Worm (Caenorhabditis elegans) whole organism, L1 larva: ENCODE data around the gene C14A11.5.
A peak's percentile ranks its signal among the peaks of the same experiment; 100 is the strongest.

ENCODE experiments used
- C04F5.9 ChIP-seq: sonication (generic microtip); optimal IDR thresholded peaks from 2 replicates; lab custom pipeline; 2016; ENCODE audit warnings: missing genetic modification characterization, missing compliant biosample characterization
- F16B12.6 ChIP-seq: fragments of 150-350 bp; optimal IDR thresholded peaks from 2 replicates; lab custom pipeline; 2014; ENCODE audit warnings: missing biosample characterization, missing genetic modification characterization
- aha-1 ChIP-seq: fragments of 150-350 bp; optimal IDR thresholded peaks from 2 replicates; lab custom pipeline; 2014; ENCODE audit warnings: missing biosample characterization, missing genetic modification characterization
- alr-1 ChIP-seq: fragments of 200-800 bp; sonication (Bioruptor generic); optimal IDR thresholded peaks from 2 replicates; lab custom pipeline; 2018; ENCODE audit warnings: borderline replicate concordance, mild to moderate bottlenecking, missing genetic modification characterization, missing compliant biosample characterization
- aly-2 ChIP-seq: fragments of 150-350 bp; optimal IDR thresholded peaks from 2 replicates; lab custom pipeline; 2014; ENCODE audit warnings: missing biosample characterization, missing genetic modification characterization
- ama-1 ChIP-seq: fragments of 150-350 bp; optimal IDR thresholded peaks from 2 replicates; lab custom pipeline; 2014
- ceh-63 ChIP-seq: fragments of 200-800 bp; sonication (Bioruptor generic); optimal IDR thresholded peaks from 2 replicates; lab custom pipeline; 2018; ENCODE audit warnings: mild to moderate bottlenecking, missing genetic modification characterization, missing compliant biosample characterization
- ceh-8 ChIP-seq: fragments of 200-800 bp; sonication (Bioruptor generic); optimal IDR thresholded peaks from 2 replicates; lab custom pipeline; 2018; ENCODE audit warnings: mild to moderate bottlenecking, missing genetic modification characterization, moderate library complexity, missing compliant biosample characterization
- ceh-82 ChIP-seq, 3 experiments: fragments of 150-350 bp in 1 of 3; sonication (generic microtip) in 2 of 3; optimal IDR thresholded peaks; 2 replicates each; lab custom pipeline; 2014 to 2017; ENCODE audit warnings: missing biosample characterization in 3 of 3, missing genetic modification characterization in 3 of 3
- ceh-88 ChIP-seq: fragments of 200-800 bp; sonication (Bioruptor generic); IDR thresholded peaks from 2 replicates; pipeline ENCODE4 v1.3.6; 2022; ENCODE audit warnings: missing genetic modification characterization, missing compliant biosample characterization
- ceh-90 ChIP-seq: sonication (generic microtip); optimal IDR thresholded peaks from 2 replicates; lab custom pipeline; 2016; ENCODE audit warnings: missing genetic modification characterization, missing compliant biosample characterization
- dsc-1 ChIP-seq: sonication (generic microtip); optimal IDR thresholded peaks from 2 replicates; lab custom pipeline; 2016; ENCODE audit warnings: mild to moderate bottlenecking, missing genetic modification characterization, missing compliant biosample characterization
- efl-3 ChIP-seq: fragments of 200-800 bp; sonication (Bioruptor generic); optimal IDR thresholded peaks from 2 replicates; lab custom pipeline; 2018; ENCODE audit warnings: mild to moderate bottlenecking, missing genetic modification characterization, missing compliant biosample characterization
- egl-13 ChIP-seq: sonication (generic microtip); optimal IDR thresholded peaks from 2 replicates; lab custom pipeline; 2016; ENCODE audit warnings: missing genotype, missing genetic modification reagents, missing genetic modification characterization, missing compliant biosample characterization
- egl-27 ChIP-seq, 2 experiments: fragments of 150-350 bp in 1 of 2; sonication (generic microtip); optimal IDR thresholded peaks; 3 replicates each; lab custom pipeline; 2017 to 2018; ENCODE audit warnings: missing biosample characterization in 2 of 2, missing genetic modification characterization in 2 of 2, missing genetic modification reagents in 2 of 2
- elt-3 ChIP-seq, 6 experiments: fragments of 150-350 bp in 1 of 6; sonication (generic microtip); optimal IDR thresholded peaks; 2 replicates each; lab custom pipeline; 2017 to 2018; ENCODE audit warnings: missing biosample characterization in 6 of 6, missing genetic modification characterization in 6 of 6, inconsistent platforms in 1 of 6
- ets-5 ChIP-seq: fragments of 200-800 bp; sonication (Bioruptor generic); IDR thresholded peaks from 2 replicates; pipeline ENCODE4 v1.3.6; 2022; ENCODE audit warnings: missing genetic modification characterization, missing compliant biosample characterization
- fkh-10 ChIP-seq: sonication (generic microtip); optimal IDR thresholded peaks from 2 replicates; lab custom pipeline; 2017; ENCODE audit warnings: missing biosample characterization, missing genetic modification reagents, missing genetic modification characterization
- fkh-8 ChIP-seq: sonication (generic microtip); optimal IDR thresholded peaks from 2 replicates; lab custom pipeline; 2016; ENCODE audit warnings: mild to moderate bottlenecking, missing genetic modification characterization, missing compliant biosample characterization
- fos-1 ChIP-seq: fragments of 150-350 bp; optimal IDR thresholded peaks from 2 replicates; lab custom pipeline; 2014; ENCODE audit warnings: missing biosample characterization, missing genetic modification characterization
- hlh-17 ChIP-seq: fragments of 200-800 bp; sonication (Bioruptor generic); optimal IDR thresholded peaks from 2 replicates; lab custom pipeline; 2018; ENCODE audit warnings: missing genetic modification characterization, mild to moderate bottlenecking, missing compliant biosample characterization, moderate library complexity, borderline replicate concordance
- isw-1 ChIP-seq: fragments of 200-800 bp; sonication (Bioruptor generic); IDR thresholded peaks from 2 replicates; pipeline ENCODE4 v1.3.6; 2022; ENCODE audit warnings: missing genetic modification characterization, missing compliant biosample characterization
- jun-1 ChIP-seq: fragments of 150-350 bp; optimal IDR thresholded peaks from 2 replicates; lab custom pipeline; 2014; ENCODE audit warnings: missing biosample characterization, missing genetic modification reagents, missing genetic modification characterization
- lin-15B ChIP-seq: fragments of 150-350 bp; sonication (generic microtip); optimal IDR thresholded peaks from 3 replicates; lab custom pipeline; 2014; ENCODE audit warnings: missing biosample characterization, missing genetic modification characterization
- lin-35 ChIP-seq, 2 experiments: fragments of 150-350 bp; optimal IDR thresholded peaks; 2 replicates each; lab custom pipeline; 2014; ENCODE audit warnings: missing biosample characterization in 2 of 2, missing genetic modification characterization in 2 of 2, missing genetic modification reagents in 2 of 2
- lir-3 ChIP-seq: sonication (generic microtip); optimal IDR thresholded peaks from 2 replicates; lab custom pipeline; 2016; ENCODE audit warnings: mild to moderate bottlenecking, missing genetic modification characterization, moderate library complexity, missing compliant biosample characterization; ENCODE audit not compliant: poor library complexity
- mab-9 ChIP-seq: fragments of 200-800 bp; sonication (Bioruptor generic); IDR thresholded peaks from 2 replicates; pipeline ENCODE4 v1.3.6; 2022; ENCODE audit warnings: missing genetic modification reagents, missing genetic modification characterization, missing compliant biosample characterization
- mdl-1 ChIP-seq, 2 experiments: fragments of 150-350 bp; optimal IDR thresholded peaks; 2 replicates each; lab custom pipeline; 2014 to 2017; ENCODE audit warnings: missing biosample characterization in 2 of 2, missing genetic modification characterization in 2 of 2, inconsistent platforms in 1 of 2
- mep-1 ChIP-seq: fragments of 150-350 bp; optimal IDR thresholded peaks from 2 replicates; lab custom pipeline; 2014; ENCODE audit warnings: missing biosample characterization, missing genetic modification characterization
- nhr-12 ChIP-seq: sonication (generic microtip); optimal IDR thresholded peaks from 2 replicates; lab custom pipeline; 2017; ENCODE audit warnings: missing biosample characterization, missing genetic modification characterization
- nhr-19 ChIP-seq: fragments of 200-800 bp; sonication (Bioruptor generic); conservative IDR thresholded peaks from 2 replicates; pipeline ENCODE4 v1.3.6; 2022; ENCODE audit warnings: missing genetic modification characterization, missing compliant biosample characterization
- nhr-47 ChIP-seq: sonication (generic microtip); optimal IDR thresholded peaks from 2 replicates; lab custom pipeline; 2016; ENCODE audit warnings: mild to moderate bottlenecking, missing genetic modification characterization, moderate library complexity, missing compliant biosample characterization
- nhr-71 ChIP-seq: sonication (generic microtip); optimal IDR thresholded peaks from 2 replicates; lab custom pipeline; 2016; ENCODE audit warnings: mild to moderate bottlenecking, missing genetic modification characterization, moderate library complexity, missing compliant biosample characterization
- nhr-76 ChIP-seq: sonication (generic microtip); optimal IDR thresholded peaks from 2 replicates; lab custom pipeline; 2017; ENCODE audit warnings: missing biosample characterization, missing genetic modification characterization
- nhr-84 ChIP-seq: sonication (generic microtip); optimal IDR thresholded peaks from 2 replicates; lab custom pipeline; 2017; ENCODE audit warnings: missing biosample characterization, missing genetic modification characterization
- nhr-85 ChIP-seq: sonication (generic microtip); peaks from one replicate; lab custom pipeline; 2016; ENCODE audit warnings: missing genetic modification characterization, inconsistent platforms, missing compliant biosample characterization
- skn-1 ChIP-seq: fragments of 150-350 bp; optimal IDR thresholded peaks from 2 replicates; lab custom pipeline; 2014; ENCODE audit warnings: missing biosample characterization, missing genetic modification characterization
- snpc-4 ChIP-seq: fragments of 150-350 bp; optimal IDR thresholded peaks from 2 replicates; lab custom pipeline; 2014; ENCODE audit warnings: missing biosample characterization, missing genetic modification characterization
- snu-23 ChIP-seq: sonication (generic microtip); optimal IDR thresholded peaks from 2 replicates; lab custom pipeline; 2016; ENCODE audit warnings: missing genetic modification characterization, missing compliant biosample characterization
- sox-4 ChIP-seq: sonication (generic microtip); optimal IDR thresholded peaks from 2 replicates; lab custom pipeline; 2016; ENCODE audit warnings: missing genetic modification characterization, missing compliant biosample characterization
- sptf-1 ChIP-seq: fragments of 150-350 bp; optimal IDR thresholded peaks from 2 replicates; lab custom pipeline; 2014; ENCODE audit warnings: missing biosample characterization, missing genetic modification characterization
- sup-37 ChIP-seq: fragments of 200-800 bp; sonication (Bioruptor generic); optimal IDR thresholded peaks from 2 replicates; lab custom pipeline; 2018; ENCODE audit warnings: mild to moderate bottlenecking, missing genetic modification characterization, missing compliant biosample characterization
- swsn-7 ChIP-seq: sonication (generic microtip); optimal IDR thresholded peaks from 2 replicates; lab custom pipeline; 2016; ENCODE audit warnings: missing genetic modification characterization, missing compliant biosample characterization
- tbx-2 ChIP-seq: sonication (generic microtip); optimal IDR thresholded peaks from 2 replicates; lab custom pipeline; 2016; ENCODE audit warnings: missing genetic modification characterization, missing compliant biosample characterization
- unc-130 ChIP-seq: fragments of 150-350 bp; optimal IDR thresholded peaks from 2 replicates; lab custom pipeline; 2017; ENCODE audit warnings: missing biosample characterization, missing genetic modification characterization, inconsistent platforms
- unc-86 ChIP-seq: sonication (generic microtip); optimal IDR thresholded peaks from 2 replicates; lab custom pipeline; 2016; ENCODE audit warnings: missing genetic modification characterization, missing compliant biosample characterization
- unc-98 ChIP-seq: fragments of 200-800 bp; sonication (Bioruptor generic); IDR thresholded peaks from 2 replicates; pipeline ENCODE4 v1.3.6; 2022; ENCODE audit warnings: missing genetic modification characterization, missing compliant biosample characterization
- xbp-1 ChIP-seq: sonication (generic microtip); optimal IDR thresholded peaks from 2 replicates; lab custom pipeline; 2016; ENCODE audit warnings: missing genetic modification characterization, missing compliant biosample characterization
- zag-1 ChIP-seq: fragments of 150-350 bp; optimal IDR thresholded peaks from 2 replicates; lab custom pipeline; 2014; ENCODE audit warnings: missing biosample characterization, missing genetic modification characterization
- ztf-4 ChIP-seq: fragments of 150-350 bp; optimal IDR thresholded peaks from 2 replicates; lab custom pipeline; 2014; ENCODE audit warnings: missing biosample characterization, missing genetic modification characterization

The C14A11.5 gene

ce11 chrX:2840287-2840686 lies 33.0 kb upstream of the C14A11.5 start, which contains the start of gene Y71H10B.1 (continued):
- peak; percentile 15; the same call in 1 of the 2 replicates for TF ChIP-seq nhr-19 (GFP tag; lab: Robert Waterston, UW)
- no peak for TF ChIP-seq aha-1 (tag; lab: Kevin White, UChicago)
- TF ChIP-seq fkh-8: no peak
- no peak for TF ChIP-seq skn-1 (tag; lab: Kevin White, UChicago)
- TF ChIP-seq ceh-82 (tag; optimal IDR thresholded peaks at IDR 0.05; lab: Kevin White, UChicago): no peak
- no peak for TF ChIP-seq fos-1 (tag; lab: Kevin White, UChicago)
- no peak for TF ChIP-seq ceh-88 (GFP tag; lab: Robert Waterston, UW)
- no peak for TF ChIP-seq mep-1 (tag; lab: Kevin White, UChicago)
- no peak for TF ChIP-seq lin-15B (tag; lab: Kevin White, UChicago)
- TF ChIP-seq mab-9 (GFP tag; lab: Robert Waterston, UW): no peak
- no peak for TF ChIP-seq ceh-63 (GFP tag; lab: Kevin White, UChicago)
- no peak for TF ChIP-seq C04F5.9 (tag; lab: Kevin White, UChicago)
- no peak for TF ChIP-seq nhr-76
- TF ChIP-seq xbp-1 (tag; lab: Kevin White, UChicago): no peak
- TF ChIP-seq egl-27 (tag; optimal IDR thresholded peaks at IDR 0.05; lab: Kevin White, UChicago): no peak
- no peak for TF ChIP-seq alr-1 (tag; lab: Kevin White, UChicago)
- TF ChIP-seq hlh-17: no peak
- TF ChIP-seq swsn-7 (tag; lab: Kevin White, UChicago): no peak
- peak; percentile 88 for TF ChIP-seq nhr-85
- TF ChIP-seq nhr-84: no peak
- TF ChIP-seq tbx-2 (tag; lab: Kevin White, UChicago): no peak
- no peak for TF ChIP-seq sox-4 (tag; lab: Kevin White, UChicago)
- no peak for TF ChIP-seq unc-86
- peak; percentile 40 for TF ChIP-seq nhr-47
- TF ChIP-seq nhr-12: no peak
- peak; percentile 5 for TF ChIP-seq dsc-1 (tag; lab: Kevin White, UChicago)
- TF ChIP-seq isw-1 (GFP tag; lab: Robert Waterston, UW): no peak
- no peak for TF ChIP-seq egl-13 (tag; lab: Kevin White, UChicago)
- TF ChIP-seq elt-3 (tag; optimal IDR thresholded peaks at IDR 0.05; lab: Kevin White, UChicago): peak in 2 of 6 experiments; percentile 46 to 66
- no peak for TF ChIP-seq F16B12.6
- TF ChIP-seq snu-23 (GFP tag; lab: Kevin White, UChicago): peak; percentile 15
- no peak for TF ChIP-seq zag-1 (tag; lab: Kevin White, UChicago)
- TF ChIP-seq lin-35 (GFP tag; optimal IDR thresholded peaks at IDR 0.05; lab: Kevin White, UChicago): peak in 1 of 2 experiments; percentile 32
- no peak for TF ChIP-seq unc-98 (GFP tag; lab: Robert Waterston, UW)
- no peak for TF ChIP-seq ama-1 (lab: Kevin White, UChicago)
- no peak for TF ChIP-seq snpc-4 (tag; lab: Kevin White, UChicago)
- TF ChIP-seq ets-5: no peak
- no peak for TF ChIP-seq jun-1 (tag; lab: Kevin White, UChicago)
- no peak for TF ChIP-seq mdl-1 (tag; optimal IDR thresholded peaks at IDR 0.05; lab: Kevin White, UChicago)
- TF ChIP-seq nhr-71 (tag; lab: Kevin White, UChicago): peak; percentile 70
- TF ChIP-seq lir-3 (tag; lab: Kevin White, UChicago): peak; percentile 22
- TF ChIP-seq sup-37 (GFP tag; lab: Kevin White, UChicago): no peak
- no peak for TF ChIP-seq ceh-8
- no peak for TF ChIP-seq aly-2
- no peak for TF ChIP-seq ztf-4 (tag; lab: Kevin White, UChicago)
- TF ChIP-seq sptf-1 (tag; lab: Kevin White, UChicago): no peak
- no peak for TF ChIP-seq fkh-10
- TF ChIP-seq unc-130 (tag; lab: Kevin White, UChicago): peak; percentile 7
- TF ChIP-seq efl-3 (GFP tag; lab: Kevin White, UChicago): no peak
- no peak for TF ChIP-seq ceh-90 (tag; lab: Kevin White, UChicago)
